Worm (Caenorhabditis elegans) whole organism, young adult: ENCODE measurements around the gene W04H10.5.

Experiments
- ceh-100 ChIP-seq: fragments of 200-800 bp; sonication (Bioruptor generic); IDR thresholded peaks from 2 replicates; pipeline ENCODE4 v1.3.6; 2022; ENCODE audit warnings: missing genetic modification reagents, missing genetic modification characterization, missing compliant biosample characterization
- chd-7 ChIP-seq: sonication (generic microtip); optimal IDR thresholded peaks from 2 replicates; lab custom pipeline; 2016; ENCODE audit warnings: mild to moderate bottlenecking, missing genetic modification characterization, moderate library complexity, missing compliant biosample characterization
- dpff-1 ChIP-seq: sonication (generic microtip); optimal IDR thresholded peaks from 2 replicates; lab custom pipeline; 2017; ENCODE audit warnings: mild to moderate bottlenecking, missing genetic modification characterization, missing compliant biosample characterization
- lsy-27 ChIP-seq: sonication (generic microtip); optimal IDR thresholded peaks from 2 replicates; lab custom pipeline; 2017; ENCODE audit warnings: missing genetic modification characterization, mild to moderate bottlenecking, missing compliant biosample characterization, antibody characterized with exemption, missing genotype, borderline replicate concordance; ENCODE audit not compliant: insufficient read depth
- madf-3 ChIP-seq: fragments of 200-800 bp; sonication (Bioruptor generic); IDR thresholded peaks from 2 replicates; pipeline ENCODE4 v1.3.6; 2022; ENCODE audit warnings: missing genetic modification reagents, missing genetic modification characterization, missing compliant biosample characterization
- mcd-1 ChIP-seq: fragments of 200-800 bp; sonication (Bioruptor generic); IDR thresholded peaks from 2 replicates; pipeline ENCODE4 v1.3.6; 2022; ENCODE audit warnings: missing genetic modification reagents, missing genetic modification characterization, missing compliant biosample characterization
- nfya-1 ChIP-seq: sonication (generic microtip); optimal IDR thresholded peaks from 2 replicates; lab custom pipeline; 2017; ENCODE audit warnings: antibody characterized with exemption, missing compliant biosample characterization, missing genetic modification characterization, borderline replicate concordance; ENCODE audit not compliant: insufficient read depth
- nfyb-1 ChIP-seq: fragments of 200-800 bp; sonication (Bioruptor generic); IDR thresholded peaks from 2 replicates; pipeline ENCODE4 v1.3.6; 2022; ENCODE audit warnings: missing genetic modification reagents, missing genetic modification characterization, missing compliant biosample characterization
- zfh-2 ChIP-seq: fragments of 200-800 bp; sonication (Bioruptor generic); conservative IDR thresholded peaks from 2 replicates; pipeline ENCODE4 v1.3.6; 2022; ENCODE audit warnings: missing genetic modification reagents, missing genetic modification characterization, missing compliant biosample characterization
- zim-3 ChIP-seq: sonication (generic microtip); optimal IDR thresholded peaks from 2 replicates; lab custom pipeline; 2017; ENCODE audit warnings: mild to moderate bottlenecking, missing genetic modification characterization, moderate library complexity, missing compliant biosample characterization

DNA sequence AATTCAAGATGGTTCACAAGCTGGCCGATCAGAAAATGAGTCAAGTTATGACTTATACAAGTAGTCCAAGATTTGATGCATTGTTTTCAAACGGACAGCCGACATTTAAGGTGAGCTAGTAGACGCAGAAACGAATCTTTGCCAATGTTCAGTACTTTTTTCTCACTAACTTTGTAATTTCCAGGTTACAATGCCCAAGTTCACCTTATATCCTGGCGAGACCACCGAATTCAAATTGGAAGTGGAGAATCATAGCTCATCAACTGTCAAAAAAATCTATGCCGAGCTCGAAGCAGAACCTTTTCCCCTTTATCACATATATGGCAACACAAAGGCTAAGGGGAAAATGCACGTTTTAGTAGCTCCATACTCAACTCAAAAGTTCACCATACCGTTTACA, 21.8 kb downstream of the W04H10.5 start:
- TF ChIP-seq mcd-1 (GFP tag; lab: Robert Waterston, UW) (no peak), nfya-1 (no peak), lsy-27 (tag; lab: Kevin White, UChicago) (no peak), madf-3 (GFP tag; lab: Robert Waterston, UW) (no peak), nfyb-1 (no peak), zim-3 (tag; lab: Kevin White, UChicago) (no peak), chd-7 (no peak), ceh-100 (GFP tag; lab: Robert Waterston, UW) (no peak), dpff-1 (tag; lab: Kevin White, UChicago) (no peak), zfh-2 (GFP tag; lab: Robert Waterston, UW) (no peak)
